Fruit fly (Drosophila melanogaster): ENCODE data around the gene Fit1.
A peak's percentile ranks its signal among the peaks of the same experiment; 100 is the strongest.

Fit1 gene

dm6 chr3L:4122185-4122767 is 18.9 kb downstream of the Fit1 start, which contains the start of gene Chd64 (continued):
- TF ChIP-seq Sin3A (optimal IDR thresholded peaks at IDR 0.05), result no peak
- TF ChIP-seq schlank (tag; optimal IDR thresholded peaks at IDR 0.05), result no peak
- no peak for TF ChIP-seq aop (GFP tag; IDR thresholded peaks at IDR 0.05)
- no peak for TF ChIP-seq lov (optimal IDR thresholded peaks at IDR 0.05)
- no peak for TF ChIP-seq lov (GFP tag; IDR thresholded peaks at IDR 0.05)
- peak; percentile 58 for TF ChIP-seq Meics (GFP tag; optimal IDR thresholded peaks at IDR 0.05)
- TF ChIP-seq CG13894 (tag; optimal IDR thresholded peaks at IDR 0.05), result peak; percentile 65
- TF ChIP-seq CG8388 (GFP tag; optimal IDR thresholded peaks at IDR 0.05), result no peak
- peak; percentile 82 for TF ChIP-seq CG18599 (GFP tag; optimal IDR thresholded peaks at IDR 0.05)
- TF ChIP-seq D19B (GFP tag; optimal IDR thresholded peaks at IDR 0.05), result no peak
- no peak for TF ChIP-seq disco-r (GFP tag; optimal IDR thresholded peaks at IDR 0.05)
- TF ChIP-seq Six4 (GFP tag; optimal IDR thresholded peaks at IDR 0.05), result no peak
- TF ChIP-seq CG13624 (GFP tag; optimal IDR thresholded peaks at IDR 0.05), result peak; percentile 49
- no peak for TF ChIP-seq Ets65A (GFP tag)
- no peak for TF ChIP-seq fd102C (GFP tag; optimal IDR thresholded peaks at IDR 0.05)
- no peak; the same call in 1 of the 2 replicates for TF ChIP-seq CG14014 (GFP tag; IDR thresholded peaks at IDR 0.05)
- peak in 1 of 2 experiments; percentile 76 for TF ChIP-seq crp (GFP tag; optimal IDR thresholded peaks at IDR 0.05)
- TF ChIP-seq CG34224 (GFP tag; IDR thresholded peaks at IDR 0.05; ENCODE audit: partially characterized antibody), result peak; percentile 55; the same call in 2 of the 3 replicates
- TF ChIP-seq bab2 (GFP tag; optimal IDR thresholded peaks at IDR 0.05), result no peak
- no peak for TF ChIP-seq D19A (tag; optimal IDR thresholded peaks at IDR 0.05)
- no peak for TF ChIP-seq Hmx (GFP tag; optimal IDR thresholded peaks at IDR 0.05)
- no peak for TF ChIP-seq ttk (GFP tag; IDR thresholded peaks at IDR 0.05)
- TF ChIP-seq zfh2 (GFP tag; optimal IDR thresholded peaks at IDR 0.05), result no peak
- peak; percentile 45; the same call in 1 of the 2 replicates for TF ChIP-seq amos (GFP tag; IDR thresholded peaks at IDR 0.05; ENCODE audit: partially characterized antibody)
- no peak for TF ChIP-seq C15 (GFP tag; IDR thresholded peaks at IDR 0.05)
- TF ChIP-seq tin (GFP tag; optimal IDR thresholded peaks at IDR 0.05), result no peak
- no peak for TF ChIP-seq sc (optimal IDR thresholded peaks at IDR 0.05)
- TF ChIP-seq sc (GFP tag; optimal IDR thresholded peaks at IDR 0.05), result no peak
- TF ChIP-seq CkIIα-i1 (GFP tag; IDR thresholded peaks at IDR 0.05), result no peak
- no peak for TF ChIP-seq CG5953 (GFP tag; IDR thresholded peaks at IDR 0.05)
- TF ChIP-seq CG2129 (GFP tag; IDR thresholded peaks at IDR 0.05; ENCODE audit: partially characterized antibody), result no peak
- TF ChIP-seq Atf6 (GFP tag; IDR thresholded peaks at IDR 0.05), result peak; percentile 71
- peak; percentile 29; the same call in 1 of the 3 replicates for TF ChIP-seq ken (GFP tag; IDR thresholded peaks at IDR 0.05)
- peak; percentile 46; the same call in 1 of the 3 replicates for TF ChIP-seq tgo (GFP tag; IDR thresholded peaks at IDR 0.05)
- no peak for TF ChIP-seq CG7271 (tag; optimal IDR thresholded peaks at IDR 0.05)
- TF ChIP-seq Awh (GFP tag; IDR thresholded peaks at IDR 0.05), result no peak; the same call in 1 of the 2 replicates
- peak; percentile 19 for TF ChIP-seq CG1529 (GFP tag; optimal IDR thresholded peaks at IDR 0.05)
- no peak for TF ChIP-seq CG1603 (tag; optimal IDR thresholded peaks at IDR 0.05)
- 0 out of 2 replicates have a peak, but pooled peaks have one; percentile 4 for TF ChIP-seq CG4730 (GFP tag; IDR thresholded peaks at IDR 0.05)
- TF ChIP-seq Ets97D (GFP tag; optimal IDR thresholded peaks at IDR 0.05), result peak; percentile 24
- TF ChIP-seq CG17568 (GFP tag; optimal IDR thresholded peaks at IDR 0.05), result peak; percentile 62
- no peak for TF ChIP-seq CG2875 (GFP tag; optimal IDR thresholded peaks at IDR 0.05)
- TF ChIP-seq da (GFP tag; optimal IDR thresholded peaks at IDR 0.05), result no peak
- no peak for TF ChIP-seq CG9876 (GFP tag; optimal IDR thresholded peaks at IDR 0.05)
- peak; percentile 67 for TF ChIP-seq CG2678 (tag; optimal IDR thresholded peaks at IDR 0.05)
- TF ChIP-seq Rfx (GFP tag; IDR thresholded peaks at IDR 0.05), result peak; percentile 58
- no peak for TF ChIP-seq CG12299 (tag; optimal IDR thresholded peaks at IDR 0.05)
- TF ChIP-seq ab (GFP tag; optimal IDR thresholded peaks at IDR 0.05), result no peak
- TF ChIP-seq ci (GFP tag; IDR thresholded peaks at IDR 0.05), result peak; percentile 84
- peak; percentile 3 for TF ChIP-seq fd3F (GFP tag; optimal IDR thresholded peaks at IDR 0.05)
- TF ChIP-seq CG31441 (GFP tag; IDR thresholded peaks at IDR 0.05), result no peak
- no peak for TF ChIP-seq tio (GFP tag; optimal IDR thresholded peaks at IDR 0.05)
